Fruit fly (Drosophila melanogaster) Kc167 (cell line): ENCODE measurements around the gene CSN1b.

Experiments
- Sin3A ChIP-seq: fragments of >200 bp; optimal IDR thresholded peaks from 2 replicates; lab custom pipeline; 2018; ENCODE audit warnings: missing external identifiers
- insv ChIP-seq: fragments of >200 bp; optimal IDR thresholded peaks from 3 replicates; lab custom pipeline; 2018; ENCODE audit warnings: missing external identifiers

- no peak for TF ChIP-seq Sin3A (lab: Kevin White, UChicago)
- TF ChIP-seq insv (lab: Kevin White, UChicago), result no peak
Measured at dm6 chr3L:18869035-18869826, 35.5 kb downstream of the CSN1b start, which contains the start of gene Grx1.
